Fruit fly (Drosophila melanogaster) whole organism, embryonic: Measurements from ENCODE around the gene Kat60.

Experiments
- D19A ChIP-seq: fragments of 200-800 bp; optimal IDR thresholded peaks from 3 replicates; lab custom pipeline; 2019; ENCODE audit warnings: missing biosample characterization, mild to moderate bottlenecking, missing genetic modification characterization, moderate library complexity
- bigmax ChIP-seq: fragments of 200-800 bp; sonication (Bioruptor generic); optimal IDR thresholded peaks from 2 replicates; lab custom pipeline; 2018; ENCODE audit warnings: missing biosample characterization, mild to moderate bottlenecking, missing genetic modification characterization
- unc-4 ChIP-seq: fragments of 200-800 bp; sonication (Bioruptor generic); IDR thresholded peaks from 2 replicates; pipeline ENCODE4 v1.3.6; 2022; ENCODE audit warnings: missing biosample characterization, missing genetic modification characterization; ENCODE audit not compliant: partially characterized antibody

dm6 chr3R:5262592-5262991, 30.6 kb upstream of the Kat60 start, which contains the start of gene Tim17a2:
- TF ChIP-seq unc-4 (GFP tag; lab: Robert Waterston, UW) = no peak
- no peak for TF ChIP-seq bigmax (GFP tag; lab: Kevin White, UChicago)
- TF ChIP-seq D19A (tag; lab: Kevin White, UChicago) = no peak
